Fruit fly (Drosophila melanogaster) whole organism, prepupa: ENCODE results near the gene CG2310.

Source experiments
- Blimp-1 ChIP-seq: fragments of 200-800 bp; sonication (Bioruptor generic); optimal IDR thresholded peaks from 3 replicates; lab custom pipeline; 2017; ENCODE audit warnings: missing biosample characterization, missing genetic modification characterization, mild to moderate bottlenecking, moderate library complexity, missing genetic modification reagents
- CG10631 ChIP-seq: fragments of 200-800 bp; sonication (Bioruptor generic); optimal IDR thresholded peaks from 2 replicates; lab custom pipeline; 2016; ENCODE audit warnings: missing biosample characterization, missing genetic modification characterization
- CG11762 ChIP-seq: fragments of 200-800 bp; sonication (Bioruptor generic); optimal IDR thresholded peaks from 3 replicates; lab custom pipeline; 2016; ENCODE audit warnings: missing biosample characterization, missing genetic modification characterization; ENCODE audit not compliant: insufficient read depth
- CG31627 ChIP-seq: fragments of 200-800 bp; sonication (Bioruptor generic); optimal IDR thresholded peaks from 3 replicates; lab custom pipeline; 2016; ENCODE audit warnings: missing biosample characterization, missing genetic modification characterization
- CG34406 ChIP-seq: fragments of 200-800 bp; sonication (Bioruptor generic); optimal IDR thresholded peaks from 3 replicates; lab custom pipeline; 2016; ENCODE audit warnings: missing biosample characterization, missing genetic modification characterization
- CG4318 ChIP-seq: fragments of 200-800 bp; sonication (Bioruptor generic); optimal IDR thresholded peaks from 3 replicates; lab custom pipeline; 2017; ENCODE audit warnings: missing biosample characterization, mild to moderate bottlenecking, missing genetic modification characterization
- CG6163 ChIP-seq: fragments of 200-800 bp; sonication (Bioruptor generic); IDR thresholded peaks from 3 replicates; pipeline ENCODE4 v1.3.6; 2022; ENCODE audit warnings: missing biosample characterization, missing genetic modification characterization
- CG6792 ChIP-seq: fragments of 200-800 bp; sonication (Bioruptor generic); optimal IDR thresholded peaks from 3 replicates; lab custom pipeline; 2016; ENCODE audit warnings: missing biosample characterization, missing genetic modification characterization
- CG6808 ChIP-seq: fragments of 200-800 bp; sonication (Bioruptor generic); optimal IDR thresholded peaks from 3 replicates; lab custom pipeline; 2017; ENCODE audit warnings: missing biosample characterization, missing genetic modification characterization, mild to moderate bottlenecking, moderate library complexity, missing genetic modification reagents
- CG6854 ChIP-seq: fragments of 200-800 bp; sonication (Bioruptor generic); optimal IDR thresholded peaks from 2 replicates; lab custom pipeline; 2017; ENCODE audit warnings: missing biosample characterization, mild to moderate bottlenecking, missing genetic modification characterization
- Gug ChIP-seq: fragments of 200-800 bp; sonication (Bioruptor generic); IDR thresholded peaks from 2 replicates; pipeline ENCODE4 v1.3.6; 2022; ENCODE audit warnings: missing biosample characterization, missing genetic modification characterization
- Hr38 ChIP-seq: sonication (Bioruptor generic); optimal IDR thresholded peaks from 2 replicates; lab custom pipeline; 2016; ENCODE audit warnings: missing biosample characterization, missing genetic modification characterization
- Hr39 ChIP-seq: fragments of 200-800 bp; sonication (Bioruptor generic); optimal IDR thresholded peaks from 2 replicates; lab custom pipeline; 2016; ENCODE audit warnings: missing biosample characterization, missing genetic modification characterization
- Hr4 ChIP-seq: fragments of 200-800 bp; sonication (Bioruptor generic); optimal IDR thresholded peaks from 3 replicates; lab custom pipeline; 2016; ENCODE audit warnings: missing biosample characterization, missing genetic modification characterization
- Lpt ChIP-seq: fragments of 200-800 bp; sonication (Bioruptor generic); optimal IDR thresholded peaks from 3 replicates; lab custom pipeline; 2016; ENCODE audit warnings: missing biosample characterization, missing genetic modification characterization
- Met ChIP-seq: fragments of 200-800 bp; sonication (Bioruptor generic); optimal IDR thresholded peaks from 3 replicates; lab custom pipeline; 2016; ENCODE audit warnings: missing biosample characterization, missing genetic modification characterization
- OdsH ChIP-seq: fragments of 200-800 bp; sonication (Bioruptor generic); optimal IDR thresholded peaks from 3 replicates; lab custom pipeline; 2016; ENCODE audit warnings: missing biosample characterization, missing genetic modification characterization
- Smox ChIP-seq: fragments of 200-800 bp; sonication (Bioruptor generic); optimal IDR thresholded peaks from 3 replicates; lab custom pipeline; 2016; ENCODE audit warnings: missing biosample characterization, missing genetic modification characterization
- Sox102F ChIP-seq: fragments of 200-800 bp; sonication (Bioruptor generic); optimal IDR thresholded peaks from 2 replicates; lab custom pipeline; 2016; ENCODE audit warnings: missing biosample characterization, mild to moderate bottlenecking, missing genetic modification characterization
- Sox14 ChIP-seq: fragments of 200-800 bp; sonication (Bioruptor generic); optimal IDR thresholded peaks from 3 replicates; lab custom pipeline; 2016; ENCODE audit warnings: missing biosample characterization, missing genetic modification characterization
- Sox15 ChIP-seq: fragments of 200-800 bp; sonication (Bioruptor generic); optimal IDR thresholded peaks from 3 replicates; lab custom pipeline; 2016; ENCODE audit warnings: missing biosample characterization, missing genetic modification characterization
- achi ChIP-seq: fragments of 200-800 bp; sonication (Bioruptor generic); optimal IDR thresholded peaks from 3 replicates; lab custom pipeline; 2016; ENCODE audit warnings: missing biosample characterization, missing genetic modification characterization
- acj6 ChIP-seq: fragments of 200-800 bp; sonication (Bioruptor generic); optimal IDR thresholded peaks from 3 replicates; lab custom pipeline; 2016; ENCODE audit warnings: missing biosample characterization, missing genetic modification characterization
- cyc ChIP-seq: fragments of 200-800 bp; sonication (Bioruptor generic); optimal IDR thresholded peaks from 3 replicates; lab custom pipeline; 2016; ENCODE audit warnings: missing biosample characterization, missing genetic modification characterization
- dsx ChIP-seq: fragments of 200-800 bp; optimal IDR thresholded peaks from 3 replicates; lab custom pipeline; 2019; ENCODE audit warnings: missing biosample characterization, mild to moderate bottlenecking, missing genetic modification characterization, moderate library complexity; ENCODE audit not compliant: poor library complexity, severe bottlenecking
- fd59A ChIP-seq: fragments of 200-800 bp; sonication (Bioruptor generic); optimal IDR thresholded peaks from 2 replicates; lab custom pipeline; 2017; ENCODE audit warnings: missing biosample characterization, mild to moderate bottlenecking, missing genetic modification characterization, missing genetic modification reagents
- fd85E ChIP-seq: fragments of 200-800 bp; sonication (Bioruptor generic); optimal IDR thresholded peaks from 3 replicates; lab custom pipeline; 2016; ENCODE audit warnings: missing biosample characterization, missing genetic modification characterization
- fkh ChIP-seq: fragments of 200-800 bp; sonication (Bioruptor generic); optimal IDR thresholded peaks from 3 replicates; lab custom pipeline; 2017; ENCODE audit warnings: missing biosample characterization, mild to moderate bottlenecking, missing genetic modification characterization, moderate library complexity
- lz ChIP-seq: fragments of 200-800 bp; sonication (Bioruptor generic); optimal IDR thresholded peaks from 3 replicates; lab custom pipeline; 2016; ENCODE audit warnings: missing biosample characterization, missing genetic modification characterization
- salr ChIP-seq, 2 experiments: fragments of 200-800 bp; sonication (Bioruptor generic); optimal IDR thresholded peaks; 3 replicates each; lab custom pipeline; 2016 to 2018; ENCODE audit warnings: missing biosample characterization in 2 of 2, missing genetic modification characterization in 2 of 2, mild to moderate bottlenecking in 1 of 2
- spab ChIP-seq: fragments of 200-800 bp; sonication (Bioruptor generic); optimal IDR thresholded peaks from 2 replicates; lab custom pipeline; 2017; ENCODE audit warnings: missing biosample characterization, mild to moderate bottlenecking, missing genetic modification characterization, missing genetic modification reagents
- ss ChIP-seq, 2 experiments: fragments of 200-800 bp; sonication (Bioruptor generic); optimal IDR thresholded peaks; 2 replicates in 1 of 2; 3 replicates in 1 of 2; lab custom pipeline; 2017 to 2018; ENCODE audit warnings: mild to moderate bottlenecking in 2 of 2, missing biosample characterization in 2 of 2, missing genetic modification characterization in 2 of 2, moderate library complexity in 1 of 2
- vri ChIP-seq: fragments of 200-800 bp; sonication (Bioruptor generic); optimal IDR thresholded peaks from 3 replicates; lab custom pipeline; 2016; ENCODE audit warnings: missing biosample characterization, mild to moderate bottlenecking, missing genetic modification characterization

The CG2310 gene

DNA sequence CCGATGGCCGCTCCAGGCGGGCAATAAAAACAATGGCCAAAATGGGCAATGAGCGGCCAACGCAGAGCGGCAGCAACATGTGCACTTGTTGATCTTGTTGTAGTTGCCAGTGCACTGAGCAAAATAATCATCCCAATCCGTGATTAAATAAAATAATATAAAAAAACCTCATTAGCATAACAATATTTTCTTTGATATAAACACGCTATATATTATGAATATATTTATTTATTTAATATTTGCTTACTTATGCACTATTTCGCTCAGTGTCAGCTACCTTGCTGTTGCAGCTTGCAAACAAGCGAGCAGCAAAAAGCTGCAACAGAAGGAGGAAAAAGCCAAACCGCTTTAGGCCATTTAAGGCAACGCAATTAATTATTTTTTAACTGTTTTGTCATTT, 26.0 kb upstream of the CG2310 start (continued):
- TF ChIP-seq Sox14 (GFP tag; lab: Kevin White, UChicago): peak; percentile 3
- peak; percentile 39 for TF ChIP-seq CG6854 (GFP tag; lab: Kevin White, UChicago)
- TF ChIP-seq CG6163 (GFP tag; lab: Robert Waterston, UW): peak; percentile 87
- TF ChIP-seq CG31627 (GFP tag; lab: Kevin White, UChicago): peak; percentile 25
- peak; percentile 51 for TF ChIP-seq Smox (GFP tag; lab: Kevin White, UChicago)
- TF ChIP-seq CG6808 (GFP tag; lab: Kevin White, UChicago): peak; percentile 81
- peak; percentile 6 for TF ChIP-seq Hr39
- TF ChIP-seq fd59A (GFP tag; lab: Kevin White, UChicago): peak; percentile 65
- no peak for TF ChIP-seq fkh (GFP tag; lab: Kevin White, UChicago)
- peak; percentile 69 for TF ChIP-seq CG10631 (GFP tag; lab: Kevin White, UChicago)
- peak; percentile 54 for TF ChIP-seq lz (GFP tag; lab: Kevin White, UChicago)
- peak; percentile 76 for TF ChIP-seq CG6792 (GFP tag; lab: Kevin White, UChicago)
- peak; percentile 74 for TF ChIP-seq spab
- TF ChIP-seq Hr4 (GFP tag; lab: Kevin White, UChicago): peak; percentile 41
- peak; percentile 83 for TF ChIP-seq dsx (GFP tag; lab: Kevin White, UChicago)

DNA sequence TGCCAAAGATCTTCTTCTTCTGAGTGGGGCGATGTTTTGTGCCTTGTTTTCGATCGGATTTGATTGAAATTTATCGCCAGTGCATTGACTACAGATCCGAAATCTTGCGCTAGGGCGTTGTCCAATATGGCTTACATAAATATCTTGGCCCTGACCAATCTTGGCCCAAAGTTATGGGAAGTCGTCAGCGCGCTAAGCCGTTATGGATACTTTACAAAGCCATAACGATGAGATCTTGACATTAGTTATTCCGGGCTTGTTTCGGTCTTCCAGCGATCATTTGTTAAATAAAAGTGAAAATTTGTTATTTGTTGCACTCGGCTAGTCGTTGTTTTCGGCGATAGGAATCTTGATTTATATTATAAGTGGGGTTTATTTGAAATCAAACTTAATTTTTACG, 25.2 kb upstream of the CG2310 start:
- TF ChIP-seq CG10631 (GFP tag; lab: Kevin White, UChicago) (no peak), OdsH (GFP tag; lab: Kevin White, UChicago) (no peak), CG6163 (GFP tag; lab: Robert Waterston, UW) (no peak), salr (GFP tag; optimal IDR thresholded peaks at IDR 0.05; lab: Kevin White, UChicago) (no peak), Smox (GFP tag; lab: Kevin White, UChicago) (no peak)

DNA sequence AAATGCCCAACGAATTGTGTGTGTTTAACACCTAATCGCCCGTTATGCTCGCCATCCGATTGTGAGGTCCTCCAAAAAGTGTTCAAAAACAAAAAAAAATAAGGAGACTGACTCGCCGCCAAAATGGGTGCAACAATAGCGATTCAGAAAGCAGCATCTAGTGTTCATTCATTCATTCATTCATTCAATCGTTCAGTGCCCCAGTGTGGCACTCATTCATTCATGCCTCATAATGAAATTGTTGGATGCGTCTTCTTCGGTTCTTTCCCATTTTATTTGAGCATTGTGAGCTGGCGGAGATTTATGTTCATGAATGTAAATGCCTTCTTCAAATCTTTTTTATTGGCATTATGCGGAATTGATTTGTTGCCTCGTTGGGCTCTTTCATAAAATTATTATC, 24.6 kb upstream of the CG2310 start:
- TF ChIP-seq achi (GFP tag; lab: Kevin White, UChicago): no peak

DNA sequence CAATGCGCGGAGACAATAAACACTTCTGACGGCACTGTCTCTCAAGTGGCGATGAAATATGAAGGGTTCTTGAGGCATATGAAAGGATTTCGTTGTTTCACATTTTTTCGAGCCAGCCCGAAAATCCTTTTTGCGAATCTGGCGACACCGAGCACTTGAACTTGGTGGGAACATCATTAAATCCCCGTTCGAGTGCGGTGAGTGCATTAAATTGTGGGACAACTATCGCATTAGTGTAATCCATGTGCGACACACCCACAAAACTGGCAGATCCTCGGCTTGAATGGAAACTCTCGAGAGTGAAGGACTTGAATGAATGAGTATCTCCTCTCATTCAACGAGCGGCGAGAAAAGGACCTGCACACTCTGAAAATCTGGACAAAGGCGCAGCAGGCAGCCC, 23.4 kb upstream of the CG2310 start:
- TF ChIP-seq fd85E (GFP tag; lab: Kevin White, UChicago): no peak
- no peak for TF ChIP-seq cyc (GFP tag; lab: Kevin White, UChicago)
- no peak for TF ChIP-seq Sox15 (GFP tag; lab: Kevin White, UChicago)

DNA sequence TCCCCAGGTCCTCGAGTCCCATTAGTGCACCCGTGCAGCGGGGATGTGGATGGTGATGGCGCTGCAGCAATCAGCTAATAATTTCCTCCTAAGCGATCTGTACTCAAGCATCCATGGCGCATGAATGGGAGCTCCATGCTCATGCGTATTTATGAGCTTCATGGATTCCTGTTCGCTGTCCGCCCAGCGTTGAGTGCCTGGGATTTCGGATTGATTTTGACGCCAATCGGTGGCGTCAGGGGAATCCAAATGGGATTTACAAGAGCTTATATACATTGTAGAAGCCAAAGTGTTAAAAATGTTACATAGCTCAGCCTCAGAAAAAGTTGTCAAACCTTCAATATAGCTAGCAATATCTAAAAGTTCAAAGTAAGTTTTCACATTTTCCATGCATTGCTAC, 22.1 kb upstream of the CG2310 start, which contains the start of gene ND-20L:
Gene ND-20L, plus strand, starts transcription at position 301 of the 400 bp plus-strand sequence.
- TF ChIP-seq Smox (GFP tag; lab: Kevin White, UChicago) (no peak), vri (no peak), CG34406 (no peak), acj6 (GFP tag; lab: Kevin White, UChicago) (no peak), Hr38 (GFP tag; lab: Kevin White, UChicago) (no peak), CG6163 (GFP tag; lab: Robert Waterston, UW) (no peak), Lpt (GFP tag; lab: Kevin White, UChicago) (no peak), Met (GFP tag; lab: Kevin White, UChicago) (no peak), Gug (GFP tag; lab: Robert Waterston, UW) (no peak), CG11762 (GFP tag; lab: Kevin White, UChicago) (no peak), ss (GFP tag; optimal IDR thresholded peaks at IDR 0.05; lab: Kevin White, UChicago) (no peak), OdsH (GFP tag; lab: Kevin White, UChicago) (no peak), Sox102F (GFP tag; lab: Kevin White, UChicago) (no peak), CG4318 (GFP tag; lab: Kevin White, UChicago) (no peak), Blimp-1 (no peak)
